Worm (Caenorhabditis elegans) whole organism, early embryonic: Measurements from ENCODE around the gene B0280.9.

Source experiments
- aly-1 ChIP-seq: sonication (generic microtip); optimal IDR thresholded peaks from 2 replicates; lab custom pipeline; 2016; ENCODE audit warnings: missing genetic modification characterization, missing compliant biosample characterization
- ama-1 ChIP-seq: fragments of 150-350 bp; optimal IDR thresholded peaks from 2 replicates; lab custom pipeline; 2014
- ceh-13 ChIP-seq: fragments of 200-800 bp; sonication (Bioruptor generic); optimal IDR thresholded peaks from 2 replicates; lab custom pipeline; 2018; ENCODE audit warnings: mild to moderate bottlenecking, missing genetic modification characterization, missing compliant biosample characterization
- hmbx-1 ChIP-seq: sonication (generic microtip); optimal IDR thresholded peaks from 2 replicates; lab custom pipeline; 2016; ENCODE audit warnings: mild to moderate bottlenecking, missing genetic modification characterization, missing compliant biosample characterization
- hmg-4 ChIP-seq: fragments of 200-800 bp; sonication (Bioruptor generic); optimal IDR thresholded peaks from 2 replicates; lab custom pipeline; 2018; ENCODE audit warnings: mild to moderate bottlenecking, missing genetic modification characterization, missing compliant biosample characterization
- sea-1 ChIP-seq: fragments of 200-800 bp; sonication (Bioruptor generic); conservative IDR thresholded peaks from 2 replicates; pipeline ENCODE4 v1.3.6; 2022; ENCODE audit warnings: missing genetic modification characterization, missing compliant biosample characterization

DNA sequence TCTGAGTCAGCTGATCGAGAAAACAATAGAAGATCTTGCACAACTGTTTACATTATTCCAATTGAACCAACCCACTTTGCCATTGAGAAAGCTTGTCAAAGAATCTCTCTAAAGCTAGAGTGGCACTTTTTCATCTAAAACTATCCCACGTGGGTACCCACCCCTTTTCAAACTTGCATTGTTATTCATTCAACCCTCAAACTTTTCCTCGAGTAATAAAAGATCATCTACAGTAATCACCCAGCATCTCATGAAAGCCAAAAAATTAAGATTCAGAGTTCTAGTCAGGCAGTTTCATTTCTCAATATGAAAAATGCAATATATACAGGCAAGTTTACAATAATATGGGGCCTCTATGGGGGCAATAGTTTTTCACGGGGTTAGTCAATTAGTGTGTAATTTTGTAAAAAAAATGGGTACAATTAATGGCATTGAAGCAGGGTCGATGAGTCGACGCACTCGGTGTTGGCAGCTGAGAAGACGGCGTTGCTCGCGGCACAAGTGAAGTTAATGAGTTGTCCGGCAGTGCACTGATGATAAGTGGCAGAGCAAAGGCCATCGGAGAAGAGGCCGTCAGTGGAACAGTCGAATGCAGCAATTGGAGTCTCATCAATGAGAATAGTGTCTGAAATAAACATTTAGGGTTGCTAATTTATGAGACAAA is 20.7 kb downstream of the B0280.9 start:
- no peak for TF ChIP-seq hmg-4 (GFP tag; lab: Kevin White, UChicago)
- no peak for TF ChIP-seq aly-1
- TF ChIP-seq sea-1 (GFP tag; lab: Robert Waterston, UW), result no peak
- no peak for TF ChIP-seq ama-1 (lab: Kevin White, UChicago)
- TF ChIP-seq hmbx-1 (tag; lab: Kevin White, UChicago), result no peak
- TF ChIP-seq ceh-13, result no peak
